Fruit fly (Drosophila melanogaster) whole organism, embryonic: ENCODE results near the gene CG18302.

ENCODE experiments used
- C15 ChIP-seq: fragments of 200-800 bp; sonication (Bioruptor generic); IDR thresholded peaks from 3 replicates; pipeline ENCODE4 v1.3.6; 2022; ENCODE audit warnings: missing biosample characterization, missing genetic modification characterization
- CG11456 ChIP-seq: fragments of 200-800 bp; sonication (Bioruptor generic); IDR thresholded peaks from 3 replicates; pipeline ENCODE4 v1.3.6; 2022; ENCODE audit warnings: missing biosample characterization, missing genetic modification characterization
- CG11504 ChIP-seq: fragments of 200-800 bp; sonication (Bioruptor generic); optimal IDR thresholded peaks from 3 replicates; lab custom pipeline; 2019; ENCODE audit warnings: missing biosample characterization, mild to moderate bottlenecking, missing genetic modification characterization, moderate library complexity
- CG12155 ChIP-seq: fragments of 200-800 bp; sonication (Bioruptor generic); optimal IDR thresholded peaks from 3 replicates; lab custom pipeline; 2016; ENCODE audit warnings: missing biosample characterization, missing genetic modification characterization
- CG12219 ChIP-seq: fragments of 200-800 bp; sonication (Bioruptor generic); optimal IDR thresholded peaks from 3 replicates; lab custom pipeline; 2018; ENCODE audit warnings: missing biosample characterization, mild to moderate bottlenecking, missing genetic modification characterization
- CG12744 ChIP-seq: fragments of 200-800 bp; sonication (Bioruptor generic); optimal IDR thresholded peaks from 2 replicates; lab custom pipeline; 2016; ENCODE audit warnings: missing biosample characterization, missing genetic modification characterization
- CG13424 ChIP-seq: fragments of 200-800 bp; sonication (Bioruptor generic); optimal IDR thresholded peaks from 2 replicates; lab custom pipeline; 2019; ENCODE audit warnings: missing biosample characterization, mild to moderate bottlenecking, missing genetic modification characterization, moderate library complexity
- CG15601 ChIP-seq: fragments of 200-800 bp; sonication (Bioruptor generic); optimal IDR thresholded peaks from 3 replicates; lab custom pipeline; 2019; ENCODE audit warnings: missing biosample characterization, mild to moderate bottlenecking, missing genetic modification characterization, moderate library complexity
- CG16779 ChIP-seq: fragments of 200-800 bp; sonication (Bioruptor generic); IDR thresholded peaks from 2 replicates; pipeline ENCODE4 v1.3.6; 2022; ENCODE audit warnings: missing biosample characterization, missing genetic modification characterization
- CG17359 ChIP-seq: fragments of 200-800 bp; sonication (Bioruptor generic); optimal IDR thresholded peaks from 3 replicates; lab custom pipeline; 2018; ENCODE audit warnings: missing biosample characterization, mild to moderate bottlenecking, missing genetic modification characterization, moderate library complexity
- CG2202 ChIP-seq: fragments of 200-800 bp; sonication (Bioruptor generic); optimal IDR thresholded peaks from 2 replicates; lab custom pipeline; 2018; ENCODE audit warnings: missing biosample characterization, mild to moderate bottlenecking, missing genetic modification characterization
- CG2678 ChIP-seq: fragments of 200-800 bp; sonication (Bioruptor generic); optimal IDR thresholded peaks from 3 replicates; lab custom pipeline; 2019; ENCODE audit warnings: missing biosample characterization, mild to moderate bottlenecking, missing genetic modification characterization, moderate library complexity
- CG33557 ChIP-seq: fragments of 200-800 bp; sonication (Bioruptor generic); optimal IDR thresholded peaks from 2 replicates; lab custom pipeline; 2019; ENCODE audit warnings: missing biosample characterization, mild to moderate bottlenecking, missing genetic modification characterization, moderate library complexity
- CG4854 ChIP-seq: fragments of 200-800 bp; sonication (Bioruptor generic); optimal IDR thresholded peaks from 2 replicates; lab custom pipeline; 2016; ENCODE audit warnings: missing biosample characterization, missing genetic modification characterization, inconsistent platforms
- CG6791 ChIP-seq: fragments of 200-800 bp; sonication (Bioruptor generic); IDR thresholded peaks from 3 replicates; pipeline ENCODE4 v1.3.6; 2022; ENCODE audit warnings: missing biosample characterization, missing genetic modification characterization; ENCODE audit not compliant: partially characterized antibody
- CG6854 ChIP-seq: fragments of 200-800 bp; sonication (Bioruptor generic); optimal IDR thresholded peaks from 3 replicates; lab custom pipeline; 2017; ENCODE audit warnings: missing biosample characterization, mild to moderate bottlenecking, missing genetic modification characterization
- CG8281 ChIP-seq: fragments of 200-800 bp; sonication (Bioruptor generic); optimal IDR thresholded peaks from 2 replicates; lab custom pipeline; 2018; ENCODE audit warnings: missing biosample characterization, mild to moderate bottlenecking, missing genetic modification characterization, moderate library complexity
- CG9876 ChIP-seq: fragments of 200-800 bp; sonication (Bioruptor generic); optimal IDR thresholded peaks from 2 replicates; lab custom pipeline; 2016; ENCODE audit warnings: missing biosample characterization, missing genetic modification characterization
- Chrac-16 ChIP-seq: fragments of 200-800 bp; sonication (Bioruptor generic); optimal IDR thresholded peaks from 3 replicates; lab custom pipeline; 2016; ENCODE audit warnings: missing biosample characterization, missing genetic modification characterization
- E2f2 ChIP-seq: fragments of 200-800 bp; sonication (Bioruptor generic); IDR thresholded peaks from 2 replicates; pipeline ENCODE4 v1.3.6; 2022; ENCODE audit warnings: missing biosample characterization, missing genetic modification characterization
- Eip74EF ChIP-seq, 2 experiments: fragments of 200-800 bp in 1 of 2; fragments of >200 bp in 1 of 2; sonication (Bioruptor generic) in 1 of 2; optimal IDR thresholded peaks; 2 replicates each; lab custom pipeline; 2017 to 2019; ENCODE audit warnings: missing biosample characterization in 2 of 2, missing genetic modification characterization in 2 of 2, mild to moderate bottlenecking in 1 of 2, moderate library complexity in 1 of 2
- Ets65A ChIP-seq: fragments of 200-800 bp; sonication (Bioruptor generic); peaks from one replicate; lab custom pipeline; 2016; ENCODE audit warnings: missing biosample characterization, missing genetic modification characterization
- Fer3 ChIP-seq: fragments of 200-800 bp; sonication (Bioruptor generic); optimal IDR thresholded peaks from 2 replicates; lab custom pipeline; 2018; ENCODE audit warnings: missing biosample characterization, mild to moderate bottlenecking, missing genetic modification characterization, moderate library complexity
- HHEX ChIP-seq: fragments of 200-800 bp; sonication (Bioruptor generic); optimal IDR thresholded peaks from 3 replicates; lab custom pipeline; 2017; ENCODE audit warnings: missing biosample characterization, mild to moderate bottlenecking, missing genetic modification characterization, missing genetic modification reagents
- Spps ChIP-seq: fragments of 200-800 bp; sonication (Bioruptor generic); optimal IDR thresholded peaks from 2 replicates; lab custom pipeline; 2018; ENCODE audit warnings: missing biosample characterization, mild to moderate bottlenecking, missing genetic modification characterization
- amos ChIP-seq: fragments of 200-800 bp; sonication (Bioruptor generic); IDR thresholded peaks from 2 replicates; pipeline ENCODE4 v1.3.6; 2022; ENCODE audit warnings: missing biosample characterization, missing genetic modification characterization; ENCODE audit not compliant: partially characterized antibody
- aop ChIP-seq: fragments of 200-800 bp; sonication (Bioruptor generic); IDR thresholded peaks from 2 replicates; pipeline ENCODE4 v1.3.6; 2022; ENCODE audit warnings: missing biosample characterization, missing genetic modification characterization
- ato ChIP-seq: fragments of 200-800 bp; sonication (Bioruptor generic); IDR thresholded peaks from 2 replicates; pipeline ENCODE4 v1.3.6; 2022; ENCODE audit warnings: missing biosample characterization, missing genetic modification characterization; ENCODE audit not compliant: partially characterized antibody
- chif ChIP-seq, 2 experiments: fragments of 200-800 bp; sonication (Bioruptor generic); optimal IDR thresholded peaks; 3 replicates each; lab custom pipeline; 2016; ENCODE audit warnings: missing biosample characterization in 2 of 2, missing genetic modification characterization in 2 of 2
- chinmo ChIP-seq: fragments of 200-800 bp; sonication (Bioruptor generic); IDR thresholded peaks from 4 replicates; pipeline ENCODE4 v1.3.6; 2022; ENCODE audit warnings: missing biosample characterization, missing genetic modification characterization; ENCODE audit not compliant: partially characterized antibody
- disco-r ChIP-seq: fragments of 200-800 bp; sonication (Bioruptor generic); optimal IDR thresholded peaks from 2 replicates; lab custom pipeline; 2016; ENCODE audit warnings: missing biosample characterization, missing genetic modification characterization
- eyg ChIP-seq: fragments of 200-800 bp; sonication (Bioruptor generic); optimal IDR thresholded peaks from 3 replicates; lab custom pipeline; 2016; ENCODE audit warnings: missing biosample characterization, missing genetic modification characterization
- gcm2 ChIP-seq: fragments of 200-800 bp; sonication (Bioruptor generic); optimal IDR thresholded peaks from 2 replicates; lab custom pipeline; 2016; ENCODE audit warnings: missing biosample characterization, missing genetic modification characterization
- grn ChIP-seq: fragments of 200-800 bp; sonication (Bioruptor generic); optimal IDR thresholded peaks from 3 replicates; lab custom pipeline; 2017; ENCODE audit warnings: missing biosample characterization, missing genetic modification characterization
- ind ChIP-seq: fragments of 200-800 bp; sonication (Bioruptor generic); optimal IDR thresholded peaks from 3 replicates; lab custom pipeline; 2016; ENCODE audit warnings: missing biosample characterization, missing genetic modification characterization
- jing ChIP-seq: fragments of 200-800 bp; sonication (Bioruptor generic); optimal IDR thresholded peaks from 2 replicates; lab custom pipeline; 2018; ENCODE audit warnings: missing biosample characterization, mild to moderate bottlenecking, missing genetic modification characterization
- lilli ChIP-seq: fragments of 200-800 bp; sonication (Bioruptor generic); optimal IDR thresholded peaks from 3 replicates; lab custom pipeline; 2016; ENCODE audit warnings: missing biosample characterization, missing genetic modification characterization
- lmd ChIP-seq: fragments of 200-800 bp; sonication (Bioruptor generic); IDR thresholded peaks from 2 replicates; pipeline ENCODE4 v1.3.6; 2022; ENCODE audit warnings: missing biosample characterization, missing genetic modification characterization
- lola ChIP-seq, 3 experiments: fragments of >200 bp in 2 of 3; fragments of 200-800 bp in 1 of 3; sonication (Bioruptor generic) in 1 of 3; optimal IDR thresholded peaks; 2 replicates each; lab custom pipeline; 2017 to 2019; ENCODE audit warnings: missing biosample characterization in 3 of 3, missing genetic modification characterization in 3 of 3, mild to moderate bottlenecking in 1 of 3, moderate library complexity in 1 of 3
- maf-S ChIP-seq: fragments of 200-800 bp; sonication (Bioruptor generic); optimal IDR thresholded peaks from 2 replicates; lab custom pipeline; 2016; ENCODE audit warnings: missing biosample characterization, missing genetic modification characterization
- nerfin-1 ChIP-seq: fragments of 200-800 bp; sonication (Bioruptor generic); optimal IDR thresholded peaks from 3 replicates; lab custom pipeline; 2019; ENCODE audit warnings: missing biosample characterization, mild to moderate bottlenecking, missing genetic modification characterization, moderate library complexity
- oc ChIP-seq: fragments of 200-800 bp; sonication (Bioruptor generic); optimal IDR thresholded peaks from 2 replicates; lab custom pipeline; 2018; ENCODE audit warnings: missing biosample characterization, mild to moderate bottlenecking, missing genetic modification characterization, moderate library complexity
- pnt ChIP-seq: fragments of 200-800 bp; sonication (Bioruptor generic); optimal IDR thresholded peaks from 3 replicates; lab custom pipeline; 2016; ENCODE audit warnings: missing biosample characterization, missing genetic modification characterization
- row ChIP-seq: fragments of 200-800 bp; sonication (Bioruptor generic); IDR thresholded peaks from 3 replicates; pipeline ENCODE4 v1.3.6; 2022; ENCODE audit warnings: missing biosample characterization, missing genetic modification characterization
- sens ChIP-seq: fragments of 200-800 bp; sonication (Bioruptor generic); peaks from one replicate; lab custom pipeline; 2016; ENCODE audit warnings: missing biosample characterization, missing genetic modification characterization
- slou ChIP-seq: fragments of 200-800 bp; sonication (Bioruptor generic); optimal IDR thresholded peaks from 3 replicates; lab custom pipeline; 2016; ENCODE audit warnings: missing biosample characterization, missing genetic modification characterization
- sqz ChIP-seq: fragments of 200-800 bp; sonication (Bioruptor generic); optimal IDR thresholded peaks from 3 replicates; lab custom pipeline; 2018; ENCODE audit warnings: missing biosample characterization, mild to moderate bottlenecking, missing genetic modification characterization
- tin ChIP-seq: fragments of 200-800 bp; sonication (Bioruptor generic); optimal IDR thresholded peaks from 3 replicates; lab custom pipeline; 2016; ENCODE audit warnings: missing biosample characterization, missing genetic modification characterization
- zen ChIP-seq: fragments of 200-800 bp; sonication (Bioruptor generic); optimal IDR thresholded peaks from 3 replicates; lab custom pipeline; 2018; ENCODE audit warnings: missing biosample characterization, mild to moderate bottlenecking, missing genetic modification characterization, moderate library complexity

CG18302 gene

DNA sequence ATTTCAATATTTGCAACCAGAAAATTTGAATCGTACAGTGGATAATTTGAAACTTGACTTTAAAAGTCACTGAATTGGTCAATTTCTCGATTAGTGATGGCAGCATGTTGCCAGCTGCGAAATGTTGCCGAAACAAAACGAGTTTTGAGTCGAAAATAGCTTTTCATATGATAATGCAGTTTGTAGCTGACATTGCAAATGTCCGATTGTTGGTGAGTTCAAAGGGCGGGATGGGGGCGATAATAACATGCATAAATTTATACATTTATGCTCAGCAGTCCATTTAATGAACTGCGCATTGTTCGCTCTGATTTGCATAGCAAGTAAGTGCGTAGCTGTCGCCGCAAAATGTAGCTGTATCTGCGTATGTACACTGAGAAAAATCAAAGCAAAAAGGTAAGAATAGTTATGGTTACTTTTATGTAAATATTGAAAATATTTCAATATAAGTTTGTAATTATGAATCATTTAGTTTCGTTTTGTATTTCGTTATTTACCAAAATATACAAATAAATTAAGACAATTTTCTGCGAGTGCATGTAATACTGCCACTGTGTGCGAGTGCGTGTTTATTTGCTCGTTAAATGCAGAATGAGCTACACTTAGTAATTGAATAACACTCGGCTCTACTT is 7.1 kb upstream of the CG18302 start, which contains the start of gene Lip4 (continued):
- TF ChIP-seq jing (peak; percentile 24), CG4854 (GFP tag; lab: Kevin White, UChicago) (peak; percentile 60), CG16779 (GFP tag; lab: Robert Waterston, UW) (no peak), tin (GFP tag; lab: Kevin White, UChicago) (peak; percentile 64), lola (GFP tag; optimal IDR thresholded peaks at IDR 0.05; lab: Kevin White, UChicago) (peak in 1 of 3 experiments; percentile 53), CG11456 (no peak; the same call in 2 of the 3 replicates), Chrac-16 (GFP tag; lab: Kevin White, UChicago) (peak; percentile 50), CG17359 (tag; lab: Kevin White, UChicago) (peak; percentile 71), HHEX (GFP tag; lab: Kevin White, UChicago) (peak; percentile 76), Fer3 (tag; lab: Kevin White, UChicago) (peak; percentile 74), CG6791 (no peak), ato (GFP tag; lab: Robert Waterston, UW) (no peak), CG11504 (tag; lab: Kevin White, UChicago) (peak; percentile 95), disco-r (GFP tag; lab: Kevin White, UChicago) (no peak), Eip74EF (GFP tag; optimal IDR thresholded peaks at IDR 0.05; lab: Kevin White, UChicago) (peak in 1 of 2 experiments; percentile 67), aop (no peak), CG33557 (GFP tag; lab: Kevin White, UChicago) (no peak), CG12155 (peak; percentile 56), E2f2 (GFP tag; lab: Robert Waterston, UW) (peak; percentile 55; the same call in 1 of the 2 replicates), gcm2 (GFP tag; lab: Kevin White, UChicago) (no peak), amos (no peak), lilli (GFP tag; lab: Kevin White, UChicago) (peak; percentile 74), CG12219 (GFP tag; lab: Kevin White, UChicago) (peak; percentile 62), slou (peak; percentile 67), CG8281 (peak; percentile 29), CG15601 (tag; lab: Kevin White, UChicago) (peak; percentile 15), C15 (0 out of 3 replicates have a peak, but pooled peaks have one; percentile 52), pnt (GFP tag; lab: Kevin White, UChicago) (peak; percentile 2), chif (GFP tag; optimal IDR thresholded peaks at IDR 0.05; lab: Kevin White, UChicago) (peak; percentile 53 to 56), ind (GFP tag; lab: Kevin White, UChicago) (peak; percentile 76), lmd (GFP tag; lab: Robert Waterston, UW) (peak; percentile 83), row (GFP tag; lab: Robert Waterston, UW) (peak; percentile 85), Spps (peak; percentile 17), eyg (GFP tag; lab: Kevin White, UChicago) (peak; percentile 43), CG2202 (tag; lab: Kevin White, UChicago) (peak; percentile 13), zen (peak; percentile 84), CG13424 (tag; lab: Kevin White, UChicago) (peak; percentile 83), CG2678 (tag; lab: Kevin White, UChicago) (peak; percentile 86), chinmo (peak; percentile 76; the same call in 2 of the 4 replicates), oc (tag; lab: Kevin White, UChicago) (peak; percentile 57), sqz (GFP tag; lab: Kevin White, UChicago) (peak; percentile 33), grn (GFP tag; lab: Kevin White, UChicago) (no peak), maf-S (GFP tag; lab: Kevin White, UChicago) (peak; percentile 22), nerfin-1 (peak; percentile 55), CG12744 (GFP tag; lab: Kevin White, UChicago) (peak; percentile 26), CG6854 (GFP tag; lab: Kevin White, UChicago) (peak; percentile 8), sens (GFP tag; lab: Kevin White, UChicago) (peak; percentile 95), Ets65A (peak; percentile 92), CG9876 (GFP tag; lab: Kevin White, UChicago) (no peak)
